Worm (Caenorhabditis elegans) whole organism, L1 larva: Measurements from ENCODE around the gene C14A4.7.

Experiments used
- C04F5.9 ChIP-seq: sonication (generic microtip); optimal IDR thresholded peaks from 2 replicates; lab custom pipeline; 2016; ENCODE audit warnings: missing genetic modification characterization, missing compliant biosample characterization
- C16A3.4 ChIP-seq: fragments of 150-350 bp; optimal IDR thresholded peaks from 2 replicates; lab custom pipeline; 2014; ENCODE audit warnings: missing biosample characterization, missing genetic modification characterization
- C34B4.2 ChIP-seq: sonication (generic microtip); optimal IDR thresholded peaks from 2 replicates; lab custom pipeline; 2017; ENCODE audit warnings: mild to moderate bottlenecking, missing genetic modification characterization, missing compliant biosample characterization
- Y116A8C.19 ChIP-seq: sonication (generic microtip); optimal IDR thresholded peaks from 2 replicates; lab custom pipeline; 2016; ENCODE audit warnings: missing compliant biosample characterization, missing genetic modification characterization, borderline replicate concordance
- aha-1 ChIP-seq: fragments of 150-350 bp; optimal IDR thresholded peaks from 2 replicates; lab custom pipeline; 2014; ENCODE audit warnings: missing biosample characterization, missing genetic modification characterization
- alr-1 ChIP-seq: fragments of 200-800 bp; sonication (Bioruptor generic); optimal IDR thresholded peaks from 2 replicates; lab custom pipeline; 2018; ENCODE audit warnings: borderline replicate concordance, mild to moderate bottlenecking, missing genetic modification characterization, missing compliant biosample characterization
- aly-2 ChIP-seq: fragments of 150-350 bp; optimal IDR thresholded peaks from 2 replicates; lab custom pipeline; 2014; ENCODE audit warnings: missing biosample characterization, missing genetic modification characterization
- ama-1 ChIP-seq: fragments of 150-350 bp; optimal IDR thresholded peaks from 2 replicates; lab custom pipeline; 2014
- blmp-1 ChIP-seq: fragments of 150-350 bp; optimal IDR thresholded peaks from 2 replicates; lab custom pipeline; 2014; ENCODE audit warnings: missing biosample characterization, missing genetic modification characterization
- ceh-82 ChIP-seq, 3 experiments: fragments of 150-350 bp in 1 of 3; sonication (generic microtip) in 2 of 3; optimal IDR thresholded peaks; 2 replicates each; lab custom pipeline; 2014 to 2017; ENCODE audit warnings: missing biosample characterization in 3 of 3, missing genetic modification characterization in 3 of 3
- dpl-1 ChIP-seq, 3 experiments: fragments of 150-350 bp in 2 of 3; sonication (generic microtip) in 1 of 3; optimal IDR thresholded peaks; 2 replicates each; lab custom pipeline; 2014 to 2017; ENCODE audit warnings: missing biosample characterization in 3 of 3, missing genetic modification characterization in 3 of 3, missing genetic modification reagents in 3 of 3
- egl-13 ChIP-seq: sonication (generic microtip); optimal IDR thresholded peaks from 2 replicates; lab custom pipeline; 2016; ENCODE audit warnings: missing genotype, missing genetic modification reagents, missing genetic modification characterization, missing compliant biosample characterization
- egl-27 ChIP-seq, 2 experiments: fragments of 150-350 bp in 1 of 2; sonication (generic microtip); optimal IDR thresholded peaks; 3 replicates each; lab custom pipeline; 2017 to 2018; ENCODE audit warnings: missing biosample characterization in 2 of 2, missing genetic modification characterization in 2 of 2, missing genetic modification reagents in 2 of 2
- elt-2 ChIP-seq: sonication (generic microtip); optimal IDR thresholded peaks from 2 replicates; lab custom pipeline; 2016; ENCODE audit warnings: missing genetic modification characterization, mild to moderate bottlenecking, inconsistent platforms, missing compliant biosample characterization, missing genetic modification reagents
- fkh-10 ChIP-seq: sonication (generic microtip); optimal IDR thresholded peaks from 2 replicates; lab custom pipeline; 2017; ENCODE audit warnings: missing biosample characterization, missing genetic modification reagents, missing genetic modification characterization
- fkh-4 ChIP-seq: sonication (generic microtip); optimal IDR thresholded peaks from 2 replicates; lab custom pipeline; 2016; ENCODE audit warnings: missing compliant biosample characterization, missing genetic modification characterization, borderline replicate concordance
- fos-1 ChIP-seq: fragments of 150-350 bp; optimal IDR thresholded peaks from 2 replicates; lab custom pipeline; 2014; ENCODE audit warnings: missing biosample characterization, missing genetic modification characterization
- jun-1 ChIP-seq: fragments of 150-350 bp; optimal IDR thresholded peaks from 2 replicates; lab custom pipeline; 2014; ENCODE audit warnings: missing biosample characterization, missing genetic modification reagents, missing genetic modification characterization
- lin-14 ChIP-seq: fragments of 200-800 bp; sonication (Bioruptor generic); optimal IDR thresholded peaks from 2 replicates; lab custom pipeline; 2018; ENCODE audit warnings: mild to moderate bottlenecking, missing genetic modification characterization, moderate library complexity, missing compliant biosample characterization
- lin-35 ChIP-seq, 2 experiments: fragments of 150-350 bp; optimal IDR thresholded peaks; 2 replicates each; lab custom pipeline; 2014; ENCODE audit warnings: missing biosample characterization in 2 of 2, missing genetic modification characterization in 2 of 2, missing genetic modification reagents in 2 of 2
- lir-3 ChIP-seq: sonication (generic microtip); optimal IDR thresholded peaks from 2 replicates; lab custom pipeline; 2016; ENCODE audit warnings: mild to moderate bottlenecking, missing genetic modification characterization, moderate library complexity, missing compliant biosample characterization; ENCODE audit not compliant: poor library complexity
- lsy-2 ChIP-seq, 2 experiments: fragments of 150-350 bp; optimal IDR thresholded peaks; 2 replicates each; lab custom pipeline; 2014; ENCODE audit warnings: missing biosample characterization in 2 of 2, missing genetic modification characterization in 2 of 2
- mef-2 ChIP-seq: fragments of 150-350 bp; optimal IDR thresholded peaks from 2 replicates; lab custom pipeline; 2014; ENCODE audit warnings: missing biosample characterization, missing genetic modification characterization
- nhr-12 ChIP-seq: sonication (generic microtip); optimal IDR thresholded peaks from 2 replicates; lab custom pipeline; 2017; ENCODE audit warnings: missing biosample characterization, missing genetic modification characterization
- nhr-20 ChIP-seq: sonication (generic microtip); optimal IDR thresholded peaks from 2 replicates; lab custom pipeline; 2016; ENCODE audit warnings: mild to moderate bottlenecking, missing genetic modification characterization, missing compliant biosample characterization
- nhr-47 ChIP-seq: sonication (generic microtip); optimal IDR thresholded peaks from 2 replicates; lab custom pipeline; 2016; ENCODE audit warnings: mild to moderate bottlenecking, missing genetic modification characterization, moderate library complexity, missing compliant biosample characterization
- nhr-71 ChIP-seq: sonication (generic microtip); optimal IDR thresholded peaks from 2 replicates; lab custom pipeline; 2016; ENCODE audit warnings: mild to moderate bottlenecking, missing genetic modification characterization, moderate library complexity, missing compliant biosample characterization
- nhr-85 ChIP-seq: sonication (generic microtip); peaks from one replicate; lab custom pipeline; 2016; ENCODE audit warnings: missing genetic modification characterization, inconsistent platforms, missing compliant biosample characterization
- pax-3 ChIP-seq: fragments of 200-800 bp; sonication (Bioruptor generic); optimal IDR thresholded peaks from 2 replicates; lab custom pipeline; 2018; ENCODE audit warnings: mild to moderate bottlenecking, missing genetic modification characterization, moderate library complexity, missing compliant biosample characterization
- snu-23 ChIP-seq: sonication (generic microtip); optimal IDR thresholded peaks from 2 replicates; lab custom pipeline; 2016; ENCODE audit warnings: missing genetic modification characterization, missing compliant biosample characterization
- sox-4 ChIP-seq: sonication (generic microtip); optimal IDR thresholded peaks from 2 replicates; lab custom pipeline; 2016; ENCODE audit warnings: missing genetic modification characterization, missing compliant biosample characterization
- sptf-1 ChIP-seq: fragments of 150-350 bp; optimal IDR thresholded peaks from 2 replicates; lab custom pipeline; 2014; ENCODE audit warnings: missing biosample characterization, missing genetic modification characterization
- swsn-7 ChIP-seq: sonication (generic microtip); optimal IDR thresholded peaks from 2 replicates; lab custom pipeline; 2016; ENCODE audit warnings: missing genetic modification characterization, missing compliant biosample characterization
- tlp-1 ChIP-seq: fragments of 150-350 bp; optimal IDR thresholded peaks from 2 replicates; lab custom pipeline; 2014; ENCODE audit warnings: missing biosample characterization, missing genetic modification characterization
- unc-130 ChIP-seq: fragments of 150-350 bp; optimal IDR thresholded peaks from 2 replicates; lab custom pipeline; 2017; ENCODE audit warnings: missing biosample characterization, missing genetic modification characterization, inconsistent platforms
- unc-62 ChIP-seq: fragments of 150-350 bp; optimal IDR thresholded peaks from 2 replicates; lab custom pipeline; 2014; ENCODE audit warnings: missing biosample characterization, missing genetic modification reagents, missing genetic modification characterization
- unc-86 ChIP-seq: sonication (generic microtip); optimal IDR thresholded peaks from 2 replicates; lab custom pipeline; 2016; ENCODE audit warnings: missing genetic modification characterization, missing compliant biosample characterization
- xbp-1 ChIP-seq: sonication (generic microtip); optimal IDR thresholded peaks from 2 replicates; lab custom pipeline; 2016; ENCODE audit warnings: missing genetic modification characterization, missing compliant biosample characterization
- zip-4 ChIP-seq: fragments of 200-800 bp; sonication (Bioruptor generic); optimal IDR thresholded peaks from 2 replicates; lab custom pipeline; 2018; ENCODE audit warnings: mild to moderate bottlenecking, missing genetic modification characterization, moderate library complexity, missing compliant biosample characterization
- ztf-11 ChIP-seq, 2 experiments: sonication (generic microtip); optimal IDR thresholded peaks; 2 replicates each; lab custom pipeline; 2016 to 2017; ENCODE audit warnings: missing genetic modification characterization in 2 of 2, missing biosample characterization in 1 of 2, missing compliant biosample characterization in 1 of 2
- ztf-4 ChIP-seq: fragments of 150-350 bp; optimal IDR thresholded peaks from 2 replicates; lab custom pipeline; 2014; ENCODE audit warnings: missing biosample characterization, missing genetic modification characterization

The C14A4.7 gene

DNA sequence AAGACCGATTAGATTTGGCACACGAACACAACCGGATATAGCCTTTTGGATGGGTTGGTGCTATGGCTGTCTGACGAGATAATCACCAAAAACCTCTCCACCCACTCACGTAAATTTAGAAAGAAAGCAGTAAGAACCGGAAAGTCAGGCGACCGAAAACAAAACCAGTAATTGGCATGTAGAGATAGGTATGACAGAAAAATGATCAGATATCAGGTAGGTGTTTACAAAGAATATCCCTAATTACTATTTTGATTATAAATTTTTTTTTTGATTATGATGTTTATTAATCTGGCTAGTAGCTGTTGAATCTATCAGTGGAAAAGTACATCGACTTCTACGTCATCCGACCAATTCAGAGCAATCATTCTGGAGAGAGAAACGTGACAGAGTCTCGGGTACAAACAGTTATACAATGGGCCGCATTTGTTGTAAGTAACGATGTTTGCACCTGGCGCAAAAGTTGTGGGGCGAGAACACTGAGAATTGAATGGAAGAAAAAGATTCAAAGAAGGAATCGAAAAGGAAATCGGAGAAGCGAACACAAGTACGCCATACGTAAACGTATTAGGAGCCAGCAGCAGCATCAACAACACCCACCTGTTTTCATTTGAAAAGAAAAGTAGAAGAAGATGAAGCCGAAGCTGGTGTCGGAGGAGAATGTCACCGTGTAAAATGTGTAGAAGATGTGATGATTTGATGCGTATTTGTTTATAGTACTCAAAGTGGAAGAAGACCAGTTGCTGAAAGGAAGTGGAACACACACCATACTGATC, 45.3 kb downstream of the C14A4.7 start (continued):
- TF ChIP-seq ztf-4 (tag; lab: Kevin White, UChicago) (peak; percentile 23), ceh-82 (tag; optimal IDR thresholded peaks at IDR 0.05; lab: Kevin White, UChicago) (no peak), nhr-71 (tag; lab: Kevin White, UChicago) (peak; percentile 58), nhr-20 (tag; lab: Kevin White, UChicago) (peak; percentile 39), C34B4.2 (tag; lab: Kevin White, UChicago) (no peak), zip-4 (GFP tag; lab: Kevin White, UChicago) (no peak), egl-27 (tag; optimal IDR thresholded peaks at IDR 0.05; lab: Kevin White, UChicago) (no peak), xbp-1 (tag; lab: Kevin White, UChicago) (peak; percentile 5), lin-35 (GFP tag; optimal IDR thresholded peaks at IDR 0.05; lab: Kevin White, UChicago) (no peak), elt-2 (tag; lab: Kevin White, UChicago) (peak; percentile 9), nhr-12 (tag; lab: Kevin White, UChicago) (no peak), alr-1 (no peak), mef-2 (tag; lab: Kevin White, UChicago) (no peak), aha-1 (tag; lab: Kevin White, UChicago) (no peak), Y116A8C.19 (no peak), jun-1 (tag; lab: Kevin White, UChicago) (no peak), lir-3 (tag; lab: Kevin White, UChicago) (no peak), dpl-1 (GFP tag; optimal IDR thresholded peaks at IDR 0.05; lab: Kevin White, UChicago) (no peak), pax-3 (no peak), fos-1 (tag; lab: Kevin White, UChicago) (no peak), C16A3.4 (no peak), egl-13 (tag; lab: Kevin White, UChicago) (no peak), unc-130 (tag; lab: Kevin White, UChicago) (peak; percentile 12), tlp-1 (tag; lab: Kevin White, UChicago) (no peak), blmp-1 (tag; lab: Kevin White, UChicago) (peak; percentile 28), unc-62 (GFP tag; lab: Kevin White, UChicago) (no peak), sox-4 (tag; lab: Kevin White, UChicago) (no peak), aly-2 (tag; lab: Kevin White, UChicago) (no peak), unc-86 (tag; lab: Kevin White, UChicago) (no peak), swsn-7 (tag; lab: Kevin White, UChicago) (peak; percentile 23), C04F5.9 (tag; lab: Kevin White, UChicago) (no peak), ztf-11 (tag; optimal IDR thresholded peaks at IDR 0.05; lab: Kevin White, UChicago) (no peak)
- TF ChIP-seq, all 84 proteins: peak for 26

DNA sequence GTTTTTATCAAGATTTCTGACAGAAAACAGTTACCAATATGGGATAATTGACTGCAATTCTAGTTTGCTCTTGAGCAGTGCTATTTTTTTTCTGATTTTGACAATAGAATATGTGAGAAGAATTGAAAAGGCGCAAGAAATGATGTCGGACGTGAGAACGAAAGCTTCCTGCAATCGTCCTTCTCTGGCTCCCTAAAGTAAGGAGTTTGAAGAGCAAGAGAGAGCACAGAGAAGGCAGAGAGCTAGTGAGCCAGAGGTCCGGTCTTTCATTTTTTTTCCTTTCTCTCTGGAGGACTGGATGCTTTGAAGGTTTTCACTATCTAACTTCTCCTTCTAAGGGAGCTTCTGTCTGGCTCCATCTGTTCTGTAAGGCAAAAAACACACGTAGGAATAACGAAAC, 46.2 kb downstream of the C14A4.7 start:
- TF ChIP-seq lsy-2 (tag; optimal IDR thresholded peaks at IDR 0.05; lab: Kevin White, UChicago): peak in 1 of 2 experiments; percentile 44
- TF ChIP-seq fkh-4 (tag; lab: Kevin White, UChicago): no peak
- TF ChIP-seq snu-23 (GFP tag; lab: Kevin White, UChicago): peak; percentile 10
- TF ChIP-seq nhr-47 (tag; lab: Kevin White, UChicago): no peak
- TF ChIP-seq C16A3.4: no peak
- TF ChIP-seq nhr-12 (tag; lab: Kevin White, UChicago): no peak
- TF ChIP-seq Y116A8C.19: no peak
- TF ChIP-seq nhr-85 (tag; lab: Kevin White, UChicago): peak; percentile 15
- TF ChIP-seq ceh-82 (tag; optimal IDR thresholded peaks at IDR 0.05; lab: Kevin White, UChicago): peak in 1 of 3 experiments; percentile 12
- TF ChIP-seq ama-1 (lab: Kevin White, UChicago): peak; percentile 21
- peak; percentile 57 for TF ChIP-seq lin-14
- peak; percentile 12 for TF ChIP-seq fkh-10 (GFP tag; lab: Kevin White, UChicago)
- peak; percentile 94 for TF ChIP-seq sptf-1 (tag; lab: Kevin White, UChicago)
- TF ChIP-seq unc-86 (tag; lab: Kevin White, UChicago): peak; percentile 4
